Fruit fly (Drosophila melanogaster) S2 (cell line): ENCODE measurements around the gene CG44303.

Source experiments
- CG8478 ChIP-seq: fragments of >200 bp; optimal IDR thresholded peaks from 2 replicates; lab custom pipeline; 2018
- CTCF ChIP-seq, 2 experiments: fragments of >200 bp; optimal IDR thresholded peaks; 2 replicates each; lab custom pipeline; 2018

- no peak for TF ChIP-seq CG8478 (lab: Kevin White, UChicago)
- TF ChIP-seq CTCF (optimal IDR thresholded peaks at IDR 0.05; lab: Kevin White, UChicago): no peak
Observed at dm6 chrX:6709252-6710037, 22.2 kb upstream of the CG44303 start.
